Fruit fly (Drosophila melanogaster) whole organism: ENCODE data around the gene CG14933.

Experiments used
- EcR ChIP-seq, 2 experiments: fragments of >200 bp; optimal IDR thresholded peaks; 2 replicates each; lab custom pipeline; 2017; ENCODE audit warnings: missing biosample characterization in 2 of 2, missing genetic modification characterization in 2 of 2, missing genetic modification reagents in 2 of 2
- pan ChIP-seq: fragments of >200 bp; optimal IDR thresholded peaks from 2 replicates; lab custom pipeline; 2017
- psq ChIP-seq: fragments of >200 bp; optimal IDR thresholded peaks from 2 replicates; lab custom pipeline; 2017
- usp ChIP-seq: fragments of >200 bp; optimal IDR thresholded peaks from 2 replicates; lab custom pipeline; 2017; ENCODE audit warnings: missing biosample characterization, missing genetic modification characterization, mixed read lengths

- TF ChIP-seq usp (no peak), psq (lab: Kevin White, UChicago) (no peak), pan (peak; percentile 76), EcR (GFP tag; optimal IDR thresholded peaks at IDR 0.05; lab: Kevin White, UChicago) (no peak)
Measured at dm6 chr2L:11870867-11871452, 28.3 kb downstream of the CG14933 start.
